Fruit fly (Drosophila melanogaster) whole organism, embryonic: ENCODE measurements around the gene mon2.

ENCODE experiments used
- CG10321 ChIP-seq: fragments of 200-800 bp; sonication (Bioruptor generic); IDR thresholded peaks from 2 replicates; pipeline ENCODE4 v1.3.6; 2022; ENCODE audit warnings: missing biosample characterization, missing genetic modification characterization
- CG10959 ChIP-seq: fragments of 200-800 bp; sonication (Bioruptor generic); IDR thresholded peaks from 2 replicates; pipeline ENCODE4 v1.3.6; 2022; ENCODE audit warnings: missing biosample characterization, missing genetic modification characterization
- CG11093 ChIP-seq: fragments of 200-800 bp; sonication (Bioruptor generic); IDR thresholded peaks from 3 replicates; pipeline ENCODE4 v1.3.6; 2022; ENCODE audit warnings: missing biosample characterization, missing genetic modification characterization
- CG11695 ChIP-seq: fragments of 200-800 bp; sonication (Bioruptor generic); IDR thresholded peaks from 3 replicates; pipeline ENCODE4 v1.3.6; 2022; ENCODE audit warnings: missing biosample characterization, missing genetic modification characterization
- CG12104 ChIP-seq: fragments of 200-800 bp; sonication (Bioruptor generic); optimal IDR thresholded peaks from 3 replicates; lab custom pipeline; 2016; ENCODE audit warnings: missing biosample characterization, missing genetic modification characterization
- CG12299 ChIP-seq: fragments of 200-800 bp; sonication (Bioruptor generic); optimal IDR thresholded peaks from 2 replicates; lab custom pipeline; 2018; ENCODE audit warnings: missing biosample characterization, mild to moderate bottlenecking, missing genetic modification characterization
- CG14710 ChIP-seq: fragments of 200-800 bp; sonication (Bioruptor generic); optimal IDR thresholded peaks from 3 replicates; lab custom pipeline; 2019; ENCODE audit warnings: missing biosample characterization, mild to moderate bottlenecking, missing genetic modification characterization, moderate library complexity
- CG15269 ChIP-seq: fragments of 200-800 bp; sonication (Bioruptor generic); optimal IDR thresholded peaks from 2 replicates; lab custom pipeline; 2018; ENCODE audit warnings: missing biosample characterization, mild to moderate bottlenecking, missing genetic modification characterization, moderate library complexity
- CG1647 ChIP-seq: fragments of 200-800 bp; sonication (Bioruptor generic); optimal IDR thresholded peaks from 3 replicates; lab custom pipeline; 2016; ENCODE audit warnings: missing biosample characterization, missing genetic modification characterization
- CG16815 ChIP-seq: fragments of 200-800 bp; sonication (Bioruptor generic); optimal IDR thresholded peaks from 3 replicates; lab custom pipeline; 2017; ENCODE audit warnings: missing biosample characterization, mild to moderate bottlenecking, missing genetic modification characterization
- CG17829 ChIP-seq: fragments of 200-800 bp; optimal IDR thresholded peaks from 2 replicates; lab custom pipeline; 2019; ENCODE audit warnings: missing biosample characterization, mild to moderate bottlenecking, missing genetic modification characterization, moderate library complexity
- CG18476 ChIP-seq: fragments of 200-800 bp; sonication (Bioruptor generic); optimal IDR thresholded peaks from 2 replicates; lab custom pipeline; 2016; ENCODE audit warnings: missing biosample characterization, mild to moderate bottlenecking, missing genetic modification characterization
- CG2202 ChIP-seq: fragments of 200-800 bp; sonication (Bioruptor generic); optimal IDR thresholded peaks from 2 replicates; lab custom pipeline; 2018; ENCODE audit warnings: missing biosample characterization, mild to moderate bottlenecking, missing genetic modification characterization
- CG2889 ChIP-seq: fragments of 200-800 bp; sonication (Bioruptor generic); IDR thresholded peaks from 3 replicates; pipeline ENCODE4 v1.3.6; 2022; ENCODE audit warnings: missing biosample characterization, missing genetic modification characterization
- CG30403 ChIP-seq: fragments of 200-800 bp; sonication (Bioruptor generic); optimal IDR thresholded peaks from 3 replicates; lab custom pipeline; 2016; ENCODE audit warnings: missing biosample characterization, missing genetic modification characterization
- CG3163 ChIP-seq: fragments of 200-800 bp; sonication (Bioruptor generic); optimal IDR thresholded peaks from 3 replicates; lab custom pipeline; 2016; ENCODE audit warnings: missing biosample characterization, missing genetic modification characterization
- CG4404 ChIP-seq: fragments of 200-800 bp; sonication (Bioruptor generic); IDR thresholded peaks from 2 replicates; pipeline ENCODE4 v1.3.6; 2022; ENCODE audit warnings: missing biosample characterization, missing genetic modification characterization
- CG5180 ChIP-seq: fragments of 200-800 bp; sonication (Bioruptor generic); optimal IDR thresholded peaks from 3 replicates; lab custom pipeline; 2017; ENCODE audit warnings: missing biosample characterization, missing genetic modification characterization, mild to moderate bottlenecking, moderate library complexity, missing genetic modification reagents
- CG5245 ChIP-seq: fragments of 200-800 bp; sonication (Bioruptor generic); optimal IDR thresholded peaks from 3 replicates; lab custom pipeline; 2016; ENCODE audit warnings: missing biosample characterization, missing genetic modification characterization
- CG7556 ChIP-seq: fragments of 200-800 bp; sonication (Bioruptor generic); optimal IDR thresholded peaks from 2 replicates; lab custom pipeline; 2017; ENCODE audit warnings: missing biosample characterization, mild to moderate bottlenecking, missing genetic modification characterization
- CG7928 ChIP-seq: fragments of 200-800 bp; sonication (Bioruptor generic); optimal IDR thresholded peaks from 2 replicates; lab custom pipeline; 2017; ENCODE audit warnings: missing biosample characterization, mild to moderate bottlenecking, missing genetic modification characterization
- Chrac-16 ChIP-seq: fragments of 200-800 bp; sonication (Bioruptor generic); optimal IDR thresholded peaks from 3 replicates; lab custom pipeline; 2016; ENCODE audit warnings: missing biosample characterization, missing genetic modification characterization
- D19A ChIP-seq: fragments of 200-800 bp; optimal IDR thresholded peaks from 3 replicates; lab custom pipeline; 2019; ENCODE audit warnings: missing biosample characterization, mild to moderate bottlenecking, missing genetic modification characterization, moderate library complexity
- Ets65A ChIP-seq: fragments of 200-800 bp; sonication (Bioruptor generic); peaks from one replicate; lab custom pipeline; 2016; ENCODE audit warnings: missing biosample characterization, missing genetic modification characterization
- Ets97D ChIP-seq: fragments of 200-800 bp; sonication (Bioruptor generic); optimal IDR thresholded peaks from 3 replicates; lab custom pipeline; 2016; ENCODE audit warnings: missing biosample characterization, missing genetic modification characterization
- Hey ChIP-seq: fragments of 200-800 bp; sonication (Bioruptor generic); optimal IDR thresholded peaks from 3 replicates; lab custom pipeline; 2018; ENCODE audit warnings: missing biosample characterization, mild to moderate bottlenecking, missing genetic modification characterization
- Hmx ChIP-seq: fragments of 200-800 bp; sonication (Bioruptor generic); optimal IDR thresholded peaks from 2 replicates; lab custom pipeline; 2016; ENCODE audit warnings: missing biosample characterization, missing genetic modification characterization
- Kr ChIP-seq: fragments of 200-800 bp; sonication (Bioruptor generic); optimal IDR thresholded peaks from 2 replicates; lab custom pipeline; 2017; ENCODE audit warnings: missing biosample characterization, mild to moderate bottlenecking, missing genetic modification characterization
- Lpt ChIP-seq: fragments of >200 bp; optimal IDR thresholded peaks from 2 replicates; lab custom pipeline; 2018; ENCODE audit warnings: missing biosample characterization, missing genetic modification characterization
- Mad ChIP-seq: fragments of 200-800 bp; sonication (Bioruptor generic); optimal IDR thresholded peaks from 2 replicates; lab custom pipeline; 2016; ENCODE audit warnings: missing biosample characterization, missing genetic modification characterization
- Oaz ChIP-seq: fragments of 200-800 bp; sonication (Bioruptor generic); IDR thresholded peaks from 2 replicates; pipeline ENCODE4 v1.3.6; 2022; ENCODE audit warnings: missing biosample characterization, missing genetic modification characterization
- Optix ChIP-seq: fragments of 200-800 bp; sonication (Bioruptor generic); IDR thresholded peaks from 3 replicates; pipeline ENCODE4 v1.3.6; 2022; ENCODE audit warnings: missing biosample characterization, missing genetic modification characterization
- amos ChIP-seq: fragments of 200-800 bp; sonication (Bioruptor generic); IDR thresholded peaks from 2 replicates; pipeline ENCODE4 v1.3.6; 2022; ENCODE audit warnings: missing biosample characterization, missing genetic modification characterization; ENCODE audit not compliant: partially characterized antibody
- ara ChIP-seq: fragments of 200-800 bp; sonication (Bioruptor generic); IDR thresholded peaks from 2 replicates; pipeline ENCODE4 v1.3.6; 2022; ENCODE audit warnings: missing biosample characterization, missing genetic modification characterization
- az2 ChIP-seq: fragments of 200-800 bp; sonication (Bioruptor generic); optimal IDR thresholded peaks from 3 replicates; lab custom pipeline; 2016; ENCODE audit warnings: missing biosample characterization, missing genetic modification characterization
- crol ChIP-seq: fragments of 200-800 bp; sonication (Bioruptor generic); IDR thresholded peaks from 2 replicates; pipeline ENCODE4 v1.3.6; 2022; ENCODE audit warnings: missing biosample characterization, missing genetic modification characterization
- dan ChIP-seq: fragments of 200-800 bp; sonication (Bioruptor generic); IDR thresholded peaks from 2 replicates; pipeline ENCODE4 v1.3.6; 2022; ENCODE audit warnings: missing biosample characterization, missing genetic modification characterization
- dpn ChIP-seq, 2 experiments: fragments of 200-800 bp; sonication (Bioruptor generic); optimal IDR thresholded peaks; 3 replicates each; lab custom pipeline; 2016; ENCODE audit warnings: missing biosample characterization in 2 of 2, missing genetic modification characterization in 2 of 2
- gcm2 ChIP-seq: fragments of 200-800 bp; sonication (Bioruptor generic); optimal IDR thresholded peaks from 2 replicates; lab custom pipeline; 2016; ENCODE audit warnings: missing biosample characterization, missing genetic modification characterization
- gem ChIP-seq: fragments of 200-800 bp; sonication (Bioruptor generic); optimal IDR thresholded peaks from 2 replicates; lab custom pipeline; 2019; ENCODE audit warnings: missing biosample characterization, mild to moderate bottlenecking, missing genetic modification characterization, moderate library complexity
- gsb-n ChIP-seq: fragments of 200-800 bp; sonication (Bioruptor generic); optimal IDR thresholded peaks from 3 replicates; lab custom pipeline; 2018; ENCODE audit warnings: missing biosample characterization, mild to moderate bottlenecking, missing genetic modification characterization
- kni ChIP-seq: fragments of 200-800 bp; sonication (Bioruptor generic); optimal IDR thresholded peaks from 3 replicates; lab custom pipeline; 2017; ENCODE audit warnings: mild to moderate bottlenecking, missing biosample characterization, missing genetic modification reagents, missing genetic modification characterization
- mld ChIP-seq: fragments of 200-800 bp; sonication (Bioruptor generic); IDR thresholded peaks from 3 replicates; pipeline ENCODE4 v1.3.6; 2022; ENCODE audit warnings: missing biosample characterization, missing genetic modification characterization; ENCODE audit not compliant: partially characterized antibody
- nau ChIP-seq: fragments of 200-800 bp; sonication (Bioruptor generic); optimal IDR thresholded peaks from 3 replicates; lab custom pipeline; 2017; ENCODE audit warnings: missing biosample characterization, mild to moderate bottlenecking, missing genetic modification characterization, missing genetic modification reagents
- nerfin-1 ChIP-seq: fragments of 200-800 bp; sonication (Bioruptor generic); optimal IDR thresholded peaks from 3 replicates; lab custom pipeline; 2019; ENCODE audit warnings: missing biosample characterization, mild to moderate bottlenecking, missing genetic modification characterization, moderate library complexity
- oc ChIP-seq: fragments of 200-800 bp; sonication (Bioruptor generic); optimal IDR thresholded peaks from 2 replicates; lab custom pipeline; 2018; ENCODE audit warnings: missing biosample characterization, mild to moderate bottlenecking, missing genetic modification characterization, moderate library complexity
- sens ChIP-seq: fragments of 200-800 bp; sonication (Bioruptor generic); peaks from one replicate; lab custom pipeline; 2016; ENCODE audit warnings: missing biosample characterization, missing genetic modification characterization
- sna ChIP-seq: fragments of 200-800 bp; sonication (Bioruptor generic); IDR thresholded peaks from 2 replicates; pipeline ENCODE4 v1.3.6; 2022; ENCODE audit warnings: missing biosample characterization, missing genetic modification characterization; ENCODE audit not compliant: partially characterized antibody
- sqz ChIP-seq: fragments of 200-800 bp; sonication (Bioruptor generic); optimal IDR thresholded peaks from 3 replicates; lab custom pipeline; 2018; ENCODE audit warnings: missing biosample characterization, mild to moderate bottlenecking, missing genetic modification characterization

mon2 gene

DNA sequence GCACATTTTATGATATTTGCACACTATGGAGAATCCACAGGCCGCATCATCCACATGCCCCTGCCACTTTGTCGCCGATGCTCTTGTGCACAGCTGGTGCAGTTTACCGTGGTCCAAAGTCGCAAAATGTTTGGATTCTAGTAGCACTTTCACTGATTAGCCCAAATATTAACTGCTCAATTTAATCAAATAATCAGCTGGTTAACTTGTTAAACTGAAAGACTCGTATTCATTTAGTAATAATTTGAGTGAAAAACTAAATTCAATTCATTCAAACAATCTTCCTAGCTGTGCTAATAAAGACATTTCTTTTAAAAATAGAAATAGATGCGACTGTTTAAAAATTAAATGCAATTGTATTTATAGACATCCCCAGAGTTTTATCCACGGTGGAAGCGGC, 44.3 kb upstream of the mon2 start:
- TF ChIP-seq CG16815 (GFP tag; lab: Kevin White, UChicago) (no peak), dan (GFP tag; lab: Robert Waterston, UW) (no peak)

DNA sequence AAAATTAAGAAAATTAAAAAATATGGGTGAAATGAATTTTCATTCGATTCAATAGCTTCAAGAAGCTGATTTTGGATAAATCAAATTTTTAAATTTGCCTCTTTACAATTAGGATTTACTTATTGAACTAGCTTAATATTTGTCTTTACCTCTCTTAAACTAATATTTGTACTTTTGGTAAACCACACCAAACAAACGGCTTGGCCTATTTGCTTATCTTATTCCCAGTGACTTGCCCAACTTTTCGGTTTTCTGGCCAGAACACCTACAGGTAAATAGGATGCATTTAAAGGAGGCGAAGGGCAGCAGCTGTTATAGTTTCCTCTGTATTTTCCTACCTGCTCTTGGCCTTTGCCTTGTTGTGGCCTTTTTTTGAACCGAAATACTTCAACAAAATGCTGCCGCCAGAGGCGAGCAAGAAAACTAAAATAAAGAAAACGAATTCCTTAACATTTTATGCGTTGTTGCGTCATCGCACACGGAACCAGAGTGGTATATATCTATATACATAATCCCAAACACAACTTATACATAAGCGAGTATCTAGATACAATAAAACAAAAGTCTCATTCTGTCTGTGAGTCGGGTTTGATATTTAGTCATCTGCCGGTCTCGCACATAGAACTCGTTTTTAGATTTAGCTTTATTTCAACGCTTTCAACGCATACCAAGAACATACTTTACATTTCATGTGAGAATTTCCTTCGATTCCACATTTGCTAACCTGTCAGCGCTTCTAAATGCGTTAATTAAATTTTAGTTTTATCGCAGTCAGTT, 42.2 kb upstream of the mon2 start:
- no peak for TF ChIP-seq CG12299 (tag; lab: Kevin White, UChicago)
- TF ChIP-seq CG14710 (tag; lab: Kevin White, UChicago), result peak; percentile 26
- no peak for TF ChIP-seq CG2889 (GFP tag; lab: Robert Waterston, UW)
- no peak for TF ChIP-seq Ets97D
- TF ChIP-seq CG16815 (GFP tag; lab: Kevin White, UChicago), result no peak
- peak; percentile 1 for TF ChIP-seq CG15269 (tag; lab: Kevin White, UChicago)
- peak; percentile 77 for TF ChIP-seq sens (GFP tag; lab: Kevin White, UChicago)
- TF ChIP-seq CG11093 (GFP tag; lab: Robert Waterston, UW), result no peak
- no peak for TF ChIP-seq mld
- no peak for TF ChIP-seq CG10321 (GFP tag; lab: Robert Waterston, UW)
- no peak for TF ChIP-seq oc (tag; lab: Kevin White, UChicago)
- TF ChIP-seq CG10959 (GFP tag; lab: Robert Waterston, UW), result no peak
- TF ChIP-seq az2 (GFP tag; lab: Kevin White, UChicago), result no peak
- TF ChIP-seq CG3163 (GFP tag; lab: Kevin White, UChicago), result no peak
- TF ChIP-seq CG12104 (GFP tag; lab: Kevin White, UChicago), result no peak
- TF ChIP-seq Lpt (GFP tag; lab: Kevin White, UChicago), result no peak
- TF ChIP-seq nau (GFP tag; lab: Kevin White, UChicago), result peak; percentile 10
- peak; percentile 28 for TF ChIP-seq kni (GFP tag; lab: Kevin White, UChicago)
- TF ChIP-seq ara (GFP tag; lab: Robert Waterston, UW), result no peak
- TF ChIP-seq Optix (GFP tag; lab: Robert Waterston, UW), result no peak
- TF ChIP-seq sna (GFP tag; lab: Robert Waterston, UW), result no peak
- no peak for TF ChIP-seq CG18476 (GFP tag; lab: Kevin White, UChicago)
- peak; percentile 18 for TF ChIP-seq D19A
- TF ChIP-seq CG7556 (GFP tag; lab: Kevin White, UChicago), result no peak
- TF ChIP-seq CG5245 (GFP tag; lab: Kevin White, UChicago), result no peak
- no peak for TF ChIP-seq CG1647 (GFP tag; lab: Kevin White, UChicago)
- TF ChIP-seq Mad (GFP tag; lab: Kevin White, UChicago), result no peak
- no peak for TF ChIP-seq CG5180 (GFP tag; lab: Kevin White, UChicago)
- TF ChIP-seq CG30403 (GFP tag; lab: Kevin White, UChicago), result no peak
- no peak for TF ChIP-seq Ets65A (GFP tag; lab: Kevin White, UChicago)
- no peak for TF ChIP-seq gcm2 (GFP tag; lab: Kevin White, UChicago)
- TF ChIP-seq Hey, result no peak
- TF ChIP-seq Kr (GFP tag; lab: Kevin White, UChicago), result peak; percentile 47
- no peak for TF ChIP-seq nerfin-1
- TF ChIP-seq CG2202, result peak; percentile 12
- no peak for TF ChIP-seq crol (GFP tag; lab: Robert Waterston, UW)
- TF ChIP-seq CG11695 (GFP tag; lab: Robert Waterston, UW), result no peak
- no peak for TF ChIP-seq CG17829 (tag; lab: Kevin White, UChicago)
- TF ChIP-seq CG4404, result no peak
- peak; percentile 27 for TF ChIP-seq gem (tag; lab: Kevin White, UChicago)
- TF ChIP-seq sqz (GFP tag; lab: Kevin White, UChicago), result no peak
- TF ChIP-seq Hmx (GFP tag; lab: Kevin White, UChicago), result no peak
- no peak for TF ChIP-seq dpn (GFP tag; optimal IDR thresholded peaks at IDR 0.05; lab: Kevin White, UChicago)
- no peak for TF ChIP-seq amos (GFP tag; lab: Robert Waterston, UW)
- no peak for TF ChIP-seq CG7928
- TF ChIP-seq gsb-n, result peak; percentile 10
- TF ChIP-seq Oaz (GFP tag; lab: Robert Waterston, UW), result no peak
- TF ChIP-seq Chrac-16 (GFP tag; lab: Kevin White, UChicago), result no peak
